Worm (Caenorhabditis elegans) whole organism, mixed stage, embryonic: ENCODE results near the gene wdr-5.3.

Experiments
- blmp-1 ChIP-seq: fragments of 150-350 bp; optimal IDR thresholded peaks from 2 replicates; lab custom pipeline; 2014; ENCODE audit warnings: missing biosample characterization, missing genetic modification characterization
- ceh-83 ChIP-seq: fragments of 200-800 bp; sonication (Bioruptor generic); optimal IDR thresholded peaks from 2 replicates; lab custom pipeline; 2018; ENCODE audit warnings: mild to moderate bottlenecking, missing genetic modification characterization, missing compliant biosample characterization
- ces-1 ChIP-seq: fragments of 150-350 bp; optimal IDR thresholded peaks from 2 replicates; lab custom pipeline; 2014; ENCODE audit warnings: missing biosample characterization, missing genetic modification reagents, missing genetic modification characterization
- flh-1 ChIP-seq: fragments of 200-800 bp; sonication (Bioruptor generic); optimal IDR thresholded peaks from 2 replicates; lab custom pipeline; 2018; ENCODE audit warnings: mild to moderate bottlenecking, missing genetic modification characterization, moderate library complexity, missing compliant biosample characterization
- lin-13 ChIP-seq: fragments of 150-350 bp; optimal IDR thresholded peaks from 2 replicates; lab custom pipeline; 2014; ENCODE audit warnings: missing biosample characterization, missing genetic modification characterization
- mep-1 ChIP-seq: fragments of 150-350 bp; optimal IDR thresholded peaks from 2 replicates; lab custom pipeline; 2017; ENCODE audit warnings: missing biosample characterization, missing genetic modification reagents, missing genetic modification characterization, inconsistent platforms
- nhr-2 ChIP-seq: fragments of 150-350 bp; optimal IDR thresholded peaks from 2 replicates; lab custom pipeline; 2014; ENCODE audit warnings: missing biosample characterization, missing genetic modification characterization
- nhr-237 ChIP-seq: fragments of 150-350 bp; optimal IDR thresholded peaks from 2 replicates; lab custom pipeline; 2014; ENCODE audit warnings: missing biosample characterization, missing genetic modification characterization
- nhr-76 ChIP-seq: sonication (generic microtip); optimal IDR thresholded peaks from 2 replicates; lab custom pipeline; 2017; ENCODE audit warnings: missing biosample characterization, missing genetic modification characterization
- pha-4 ChIP-seq: fragments of 150-350 bp; optimal IDR thresholded peaks from 2 replicates; lab custom pipeline; 2018; ENCODE audit warnings: missing biosample characterization, missing genetic modification reagents, missing genetic modification characterization
- snpc-4 ChIP-seq: fragments of 150-350 bp; optimal IDR thresholded peaks from 2 replicates; lab custom pipeline; 2014; ENCODE audit warnings: missing biosample characterization, missing genetic modification characterization
- unc-120 ChIP-seq: sonication (generic microtip); optimal IDR thresholded peaks from 2 replicates; lab custom pipeline; 2017; ENCODE audit warnings: missing genetic modification characterization, missing compliant biosample characterization; ENCODE audit not compliant: poor library complexity, severe bottlenecking
- unc-62 ChIP-seq: fragments of 150-350 bp; optimal IDR thresholded peaks from 2 replicates; lab custom pipeline; 2014; ENCODE audit warnings: missing biosample characterization, missing genetic modification reagents, missing genetic modification characterization
- zip-8 ChIP-seq: fragments of 150-350 bp; optimal IDR thresholded peaks from 2 replicates; lab custom pipeline; 2014; ENCODE audit warnings: missing biosample characterization, missing genetic modification characterization

DNA sequence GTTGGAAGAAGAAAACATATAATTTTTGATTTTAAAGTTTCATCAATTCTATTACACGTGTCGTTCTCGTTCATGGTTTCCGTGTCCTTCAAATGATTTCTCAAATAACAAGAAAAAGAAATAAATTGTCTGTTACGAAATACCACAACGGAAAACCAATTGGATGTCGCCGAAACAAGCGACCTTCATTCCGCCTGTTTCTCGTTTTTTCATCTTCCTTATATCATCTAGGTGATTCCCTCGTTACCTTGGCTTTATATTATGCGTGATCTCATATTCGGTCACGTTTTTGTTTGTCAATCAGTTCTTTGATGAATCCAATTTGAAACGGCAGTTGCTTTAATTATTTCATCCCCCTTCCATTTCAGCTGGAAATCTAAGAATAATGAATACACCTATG lies 20.2 kb downstream of the wdr-5.3 start:
- no peak for TF ChIP-seq unc-120 (tag; lab: Kevin White, UChicago)
- TF ChIP-seq lin-13 (tag; lab: Kevin White, UChicago): no peak
- TF ChIP-seq zip-8 (tag; lab: Kevin White, UChicago): no peak
- TF ChIP-seq flh-1 (GFP tag; lab: Kevin White, UChicago): no peak
- no peak for TF ChIP-seq ceh-83 (GFP tag; lab: Kevin White, UChicago)
- no peak for TF ChIP-seq unc-62 (GFP tag; lab: Kevin White, UChicago)
- TF ChIP-seq snpc-4 (tag; lab: Kevin White, UChicago): no peak
- TF ChIP-seq nhr-76 (tag; lab: Kevin White, UChicago): no peak
- TF ChIP-seq nhr-237 (tag; lab: Kevin White, UChicago): no peak
- no peak for TF ChIP-seq ces-1 (GFP tag; lab: Kevin White, UChicago)
- no peak for TF ChIP-seq nhr-2
- TF ChIP-seq mep-1 (tag; lab: Kevin White, UChicago): no peak
- TF ChIP-seq pha-4 (tag; lab: Kevin White, UChicago): no peak
- no peak for TF ChIP-seq blmp-1 (tag; lab: Kevin White, UChicago)
